Worm (Caenorhabditis elegans): ENCODE results near the gene R07G3.7.

Gene R07G3.7

ce11 chrII:7594262-7594661 lies 19.3 kb downstream of the R07G3.7 start:
- TF ChIP-seq W03F9.2 (tag; optimal IDR thresholded peaks at IDR 0.05), result no peak

ce11 chrII:7593227-7593626 lies 20.3 kb downstream of the R07G3.7 start:
- TF ChIP-seq dao-5 (tag; optimal IDR thresholded peaks at IDR 0.05) (no peak), W03F9.2 (tag; optimal IDR thresholded peaks at IDR 0.05) (no peak), him-1 (tag; optimal IDR thresholded peaks at IDR 0.05) (peak; percentile 21)

ce11 chrII:7588295-7588694 lies 25.2 kb downstream of the R07G3.7 start:
- TF ChIP-seq dao-5 (tag; optimal IDR thresholded peaks at IDR 0.05) (no peak), W03F9.2 (tag; optimal IDR thresholded peaks at IDR 0.05) (no peak)

- no peak for TF ChIP-seq W03F9.2 (tag; optimal IDR thresholded peaks at IDR 0.05)
- no peak for TF ChIP-seq dao-5 (tag; optimal IDR thresholded peaks at IDR 0.05)
- no peak for TF ChIP-seq him-1 (tag; optimal IDR thresholded peaks at IDR 0.05)
Observed at ce11 chrII:7583555-7583954, 30.0 kb downstream of the R07G3.7 start, which contains the start of gene mks-3. Gene mks-3 (minus strand): TSS chrII:7583655.

ce11 chrII:7577412-7577811 lies 36.1 kb downstream of the R07G3.7 start, which contains the start of gene F35D2.6:
Gene F35D2.6 (plus strand): TSS chrII:7577712.
- TF ChIP-seq dao-5 (tag; optimal IDR thresholded peaks at IDR 0.05), result no peak
- no peak for TF ChIP-seq him-1 (tag; optimal IDR thresholded peaks at IDR 0.05)
- TF ChIP-seq W03F9.2 (tag; optimal IDR thresholded peaks at IDR 0.05), result no peak

ce11 chrII:7575614-7576013 lies 37.9 kb downstream of the R07G3.7 start, which contains the start of gene F35D2.1:
Gene F35D2.1 (plus strand): TSS chrII:7575914.
- no peak for TF ChIP-seq dao-5 (tag; optimal IDR thresholded peaks at IDR 0.05)
- no peak for TF ChIP-seq W03F9.2 (tag; optimal IDR thresholded peaks at IDR 0.05)
- no peak for TF ChIP-seq him-1 (tag; optimal IDR thresholded peaks at IDR 0.05)

ce11 chrII:7574143-7574542 lies 39.4 kb downstream of the R07G3.7 start, which contains the start of gene F35D2.2:
Gene F35D2.2 (plus strand): TSS chrII:7574443.
- no peak for TF ChIP-seq him-1 (tag; optimal IDR thresholded peaks at IDR 0.05)

ce11 chrII:7570820-7571219 lies 42.7 kb downstream of the R07G3.7 start:
- no peak for TF ChIP-seq W03F9.2 (tag; optimal IDR thresholded peaks at IDR 0.05)
- no peak for TF ChIP-seq him-1 (tag; optimal IDR thresholded peaks at IDR 0.05)
- no peak for TF ChIP-seq dao-5 (tag; optimal IDR thresholded peaks at IDR 0.05)

ce11 chrII:7570305-7570704 lies 43.2 kb downstream of the R07G3.7 start, which contains the start of gene F35D2.3:
Gene F35D2.3 (plus strand): TSS chrII:7570605.
- TF ChIP-seq dao-5 (tag; optimal IDR thresholded peaks at IDR 0.05), result no peak

ce11 chrII:7562616-7563015 lies 50.9 kb downstream of the R07G3.7 start:
- TF ChIP-seq W03F9.2 (tag; optimal IDR thresholded peaks at IDR 0.05), result no peak
- no peak for TF ChIP-seq him-1 (tag; optimal IDR thresholded peaks at IDR 0.05)
- no peak for TF ChIP-seq dao-5 (tag; optimal IDR thresholded peaks at IDR 0.05)

- TF ChIP-seq him-1 (tag; optimal IDR thresholded peaks at IDR 0.05) (no peak), dao-5 (tag; optimal IDR thresholded peaks at IDR 0.05) (no peak), W03F9.2 (tag; optimal IDR thresholded peaks at IDR 0.05) (no peak)
Observed at ce11 chrII:7561494-7561893, 52.0 kb downstream of the R07G3.7 start, which contains the start of the genes ZK1290.11 and ZK1290.1. Gene ZK1290.11 (minus strand): TSS chrII:7561594. Gene ZK1290.1 (plus strand): TSS chrII:7561764.
